Worm (Caenorhabditis elegans): ENCODE results near the gene R05A10.3.

DNA sequence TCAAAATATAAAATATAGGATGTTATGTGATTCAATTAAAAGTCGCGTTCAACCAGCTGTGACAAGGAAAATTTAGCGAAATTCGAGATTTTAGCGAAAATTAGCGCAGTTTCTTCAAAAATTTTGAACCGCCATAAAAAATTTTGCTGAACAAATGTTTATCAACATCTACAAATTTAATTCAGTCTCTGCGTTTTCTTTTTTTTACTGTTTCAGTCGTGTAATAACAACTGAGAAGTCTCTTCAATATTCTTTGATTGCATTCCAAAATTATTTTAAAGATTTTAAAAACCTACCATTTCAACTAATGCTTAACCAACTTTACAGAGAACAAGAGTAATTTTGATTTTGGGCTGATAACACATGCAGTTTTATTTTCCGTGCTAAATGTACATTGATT, 12.2 kb downstream of the R05A10.3 start:
- TF ChIP-seq ama-1 (optimal IDR thresholded peaks at IDR 0.05) (no peak), tbx-2 (tag; optimal IDR thresholded peaks at IDR 0.05) (no peak), hmg-11 (tag; optimal IDR thresholded peaks at IDR 0.05) (no peak), ZK546.5 (tag; optimal IDR thresholded peaks at IDR 0.05) (no peak), zag-1 (tag; optimal IDR thresholded peaks at IDR 0.05) (no peak), nhr-25 (tag; optimal IDR thresholded peaks at IDR 0.05) (no peak)

Data from whole organism, L3 larva.